Worm (Caenorhabditis elegans): ENCODE results near the gene maph-9.

ce11 chrIV:7149020-7149601, 7.3 kb upstream of the maph-9 start, which contains the start of gene C34D4.4:
- TF ChIP-seq ceh-28 (tag; optimal IDR thresholded peaks at IDR 0.05) (no peak), lir-3 (tag; optimal IDR thresholded peaks at IDR 0.05) (no peak), lin-15B (tag; optimal IDR thresholded peaks at IDR 0.05) (no peak), zfp-3 (GFP tag; conservative IDR thresholded peaks at IDR 0.05) (no peak)
